Fruit fly (Drosophila melanogaster) whole organism, adult: ENCODE data around the gene CG14043.

Source experiments
- CG11617 ChIP-seq: fragments of 200-800 bp; sonication (Bioruptor generic); optimal IDR thresholded peaks from 2 replicates; lab custom pipeline; 2017; ENCODE audit warnings: mild to moderate bottlenecking, missing biosample characterization, missing genetic modification reagents, missing genetic modification characterization
- CG12768 ChIP-seq: fragments of 200-800 bp; sonication (Bioruptor generic); optimal IDR thresholded peaks from 2 replicates; lab custom pipeline; 2017; ENCODE audit warnings: missing biosample characterization, missing genetic modification characterization, mild to moderate bottlenecking, moderate library complexity, missing genetic modification reagents
- CG14711 ChIP-seq: fragments of 200-800 bp; sonication (Bioruptor generic); optimal IDR thresholded peaks from 2 replicates; lab custom pipeline; 2018; ENCODE audit warnings: missing biosample characterization, mild to moderate bottlenecking, missing genetic modification characterization, moderate library complexity
- CG1620 ChIP-seq: fragments of 200-800 bp; sonication (Bioruptor generic); optimal IDR thresholded peaks from 2 replicates; lab custom pipeline; 2016; ENCODE audit warnings: missing biosample characterization, missing genetic modification characterization
- CG33017 ChIP-seq: fragments of 200-800 bp; sonication (Bioruptor generic); optimal IDR thresholded peaks from 2 replicates; lab custom pipeline; 2018; ENCODE audit warnings: missing biosample characterization, mild to moderate bottlenecking, missing genetic modification characterization, moderate library complexity
- CG5204 ChIP-seq: fragments of 200-800 bp; sonication (Bioruptor generic); optimal IDR thresholded peaks from 2 replicates; lab custom pipeline; 2016; ENCODE audit warnings: missing biosample characterization, missing genetic modification characterization
- CG7045 ChIP-seq: fragments of 200-800 bp; sonication (Bioruptor generic); optimal IDR thresholded peaks from 2 replicates; lab custom pipeline; 2017; ENCODE audit warnings: missing biosample characterization, mild to moderate bottlenecking, missing genetic modification characterization
- CG7101 ChIP-seq: fragments of 200-800 bp; sonication (Bioruptor generic); optimal IDR thresholded peaks from 2 replicates; lab custom pipeline; 2018; ENCODE audit warnings: missing biosample characterization, mild to moderate bottlenecking, missing genetic modification characterization, moderate library complexity
- Clk ChIP-seq: fragments of 200-800 bp; sonication (Bioruptor generic); optimal IDR thresholded peaks from 2 replicates; lab custom pipeline; 2017; ENCODE audit warnings: missing biosample characterization, missing genetic modification characterization
- Crg-1 ChIP-seq: fragments of 200-800 bp; sonication (Bioruptor generic); optimal IDR thresholded peaks from 2 replicates; lab custom pipeline; 2016; ENCODE audit warnings: missing biosample characterization, missing genetic modification characterization
- Hr96 ChIP-seq: fragments of 200-800 bp; sonication (Bioruptor generic); optimal IDR thresholded peaks from 2 replicates; lab custom pipeline; 2016; ENCODE audit warnings: missing biosample characterization, missing genetic modification characterization
- Mnt ChIP-seq: fragments of 200-800 bp; sonication (Bioruptor generic); optimal IDR thresholded peaks from 2 replicates; lab custom pipeline; 2016; ENCODE audit warnings: missing biosample characterization, mild to moderate bottlenecking, missing genetic modification characterization
- bab1 ChIP-seq: fragments of 200-800 bp; sonication (Bioruptor generic); optimal IDR thresholded peaks from 3 replicates; lab custom pipeline; 2019; ENCODE audit warnings: missing biosample characterization, mild to moderate bottlenecking, missing genetic modification characterization, moderate library complexity
- cic ChIP-seq: fragments of 200-800 bp; sonication (Bioruptor generic); optimal IDR thresholded peaks from 2 replicates; lab custom pipeline; 2017; ENCODE audit warnings: missing biosample characterization, mild to moderate bottlenecking, missing genetic modification characterization, moderate library complexity
- cnc ChIP-seq, 2 experiments: fragments of >200 bp; optimal IDR thresholded peaks; 2 replicates each; lab custom pipeline; 2017
- kay ChIP-seq: fragments of 200-800 bp; sonication (Bioruptor generic); peaks from one replicate; lab custom pipeline; 2016; ENCODE audit warnings: missing biosample characterization, missing genetic modification characterization, borderline replicate concordance
- ovo ChIP-seq: fragments of 200-800 bp; sonication (Bioruptor generic); optimal IDR thresholded peaks from 2 replicates; lab custom pipeline; 2016; ENCODE audit warnings: missing biosample characterization, missing genetic modification characterization
- pad ChIP-seq: fragments of 200-800 bp; sonication (Bioruptor generic); optimal IDR thresholded peaks from 3 replicates; lab custom pipeline; 2017; ENCODE audit warnings: missing biosample characterization, missing genetic modification characterization, mild to moderate bottlenecking, moderate library complexity, missing genetic modification reagents
- tj ChIP-seq: fragments of 200-800 bp; sonication (Bioruptor generic); optimal IDR thresholded peaks from 3 replicates; lab custom pipeline; 2017; ENCODE audit warnings: missing biosample characterization, mild to moderate bottlenecking, missing genetic modification characterization, moderate library complexity
- toe ChIP-seq: fragments of 200-800 bp; sonication (Bioruptor generic); optimal IDR thresholded peaks from 2 replicates; lab custom pipeline; 2016; ENCODE audit warnings: missing biosample characterization, missing genetic modification characterization

CG14043 gene

dm6 chr2L:4945300-4945699 is 26.2 kb upstream of the CG14043 start, which contains the start of the genes mRpL24 and betaggt-I:
Gene mRpL24, minus strand, starts transcription at chr2L:4945361.
Gene betaggt-I, plus strand, starts transcription at chr2L:4945579.
- TF ChIP-seq CG1620 (GFP tag; lab: Kevin White, UChicago) (peak; percentile 96), CG7101 (peak; percentile 99), CG14711 (tag; lab: Kevin White, UChicago) (peak; percentile 98), CG7045 (GFP tag; lab: Kevin White, UChicago) (peak; percentile 98), CG5204 (GFP tag; lab: Kevin White, UChicago) (peak; percentile 95), Crg-1 (GFP tag; lab: Kevin White, UChicago) (peak; percentile 92), bab1 (peak; percentile 99), Clk (GFP tag; lab: Kevin White, UChicago) (peak; percentile 89), Mnt (peak; percentile 88), pad (peak; percentile 88), tj (GFP tag; lab: Kevin White, UChicago) (peak; percentile 85), CG11617 (GFP tag; lab: Kevin White, UChicago) (peak; percentile 97), cic (GFP tag; lab: Kevin White, UChicago) (peak; percentile 72), kay (GFP tag; lab: Kevin White, UChicago) (peak; percentile 97), cnc (optimal IDR thresholded peaks at IDR 0.05; lab: Kevin White, UChicago) (no peak), Hr96 (GFP tag; lab: Kevin White, UChicago) (peak; percentile 85), CG33017 (tag; lab: Kevin White, UChicago) (peak; percentile 99), toe (GFP tag; lab: Kevin White, UChicago) (peak; percentile 95), CG12768 (GFP tag; lab: Kevin White, UChicago) (peak; percentile 96), ovo (GFP tag; lab: Kevin White, UChicago) (peak; percentile 91)

DNA sequence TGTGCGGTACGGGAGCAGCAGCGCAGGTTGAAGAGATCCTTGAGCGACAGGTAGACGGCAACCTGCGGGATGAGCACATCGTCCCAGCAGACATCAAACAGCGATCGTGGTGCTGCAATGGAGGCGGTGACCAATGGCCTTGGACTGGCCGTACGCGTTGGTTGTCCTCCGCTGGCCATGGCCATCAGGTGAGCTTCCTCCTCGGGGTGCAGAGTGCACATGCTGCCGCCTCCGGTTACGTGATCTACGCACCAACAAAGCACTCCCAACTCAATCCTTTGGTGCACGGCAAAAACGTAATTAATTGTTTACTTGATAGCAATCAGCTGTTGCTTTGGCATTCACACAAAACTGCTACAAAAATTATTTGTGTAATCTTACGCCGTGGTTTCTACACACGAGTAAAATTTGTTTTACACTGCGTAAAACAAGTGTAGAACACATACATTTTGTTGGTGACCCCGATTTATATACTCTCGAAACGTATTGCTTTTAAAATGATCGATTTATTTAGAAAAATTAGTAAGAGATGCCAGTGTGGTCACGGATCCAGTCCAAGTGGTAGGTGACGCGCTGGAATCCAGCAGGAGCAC is 22.0 kb upstream of the CG14043 start, which contains the start of gene jet:
TSS of gene jet (minus strand) at position 332 of the 593 bp plus-strand sequence.
- TF ChIP-seq CG7045 (GFP tag; lab: Kevin White, UChicago) (no peak), CG5204 (GFP tag; lab: Kevin White, UChicago) (no peak), tj (GFP tag; lab: Kevin White, UChicago) (no peak)

DNA sequence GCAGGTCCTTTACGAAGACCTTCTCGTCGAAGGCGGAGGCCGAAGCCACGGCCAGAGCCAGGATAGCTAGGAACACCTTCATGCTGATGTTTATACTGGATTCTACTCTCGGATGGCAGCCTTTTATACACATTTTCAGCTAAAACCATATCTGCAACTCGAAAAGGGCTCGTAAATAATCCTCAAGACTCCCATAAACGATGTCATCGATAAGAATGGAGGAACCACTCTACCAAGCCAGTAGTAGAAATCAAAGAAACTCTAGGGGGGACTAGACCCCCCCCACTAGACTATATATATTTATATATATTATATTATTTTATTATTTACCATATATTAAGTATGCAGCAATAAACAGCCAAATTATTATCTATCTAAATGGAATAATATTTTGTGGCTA is 20.8 kb upstream of the CG14043 start, which contains the start of gene Jon25Biii:
TSS of gene Jon25Biii (minus strand) at position 101 of the 400 bp plus-strand sequence.
- no peak for TF ChIP-seq pad
- TF ChIP-seq CG12768 (GFP tag; lab: Kevin White, UChicago): no peak
- TF ChIP-seq CG11617 (GFP tag; lab: Kevin White, UChicago): no peak
- no peak for TF ChIP-seq CG1620 (GFP tag; lab: Kevin White, UChicago)
- no peak for TF ChIP-seq CG33017 (tag; lab: Kevin White, UChicago)
- no peak for TF ChIP-seq ovo (GFP tag; lab: Kevin White, UChicago)
- TF ChIP-seq kay (GFP tag; lab: Kevin White, UChicago): no peak

dm6 chr2L:4953086-4953570 is 18.4 kb upstream of the CG14043 start, which contains the start of gene Jon25Bii:
Gene Jon25Bii, minus strand, starts transcription at chr2L:4953136.
- no peak for TF ChIP-seq CG14711 (tag; lab: Kevin White, UChicago)
- TF ChIP-seq Crg-1 (GFP tag; lab: Kevin White, UChicago): no peak
- TF ChIP-seq pad: no peak
- no peak for TF ChIP-seq Clk (GFP tag; lab: Kevin White, UChicago)
- no peak for TF ChIP-seq toe (GFP tag; lab: Kevin White, UChicago)
- TF ChIP-seq cic (GFP tag; lab: Kevin White, UChicago): peak; percentile 93
- no peak for TF ChIP-seq CG1620 (GFP tag; lab: Kevin White, UChicago)

- TF ChIP-seq cnc (optimal IDR thresholded peaks at IDR 0.05; lab: Kevin White, UChicago): no peak
- no peak for TF ChIP-seq Hr96 (GFP tag; lab: Kevin White, UChicago)
- no peak for TF ChIP-seq CG7045 (GFP tag; lab: Kevin White, UChicago)
Measured at dm6 chr2L:4955094-4955823, 16.2 kb upstream of the CG14043 start, which contains the start of the genes Jon25Bi and Marcal1. Gene Jon25Bi, minus strand, starts transcription at chr2L:4955144. Gene Marcal1, plus strand, starts transcription at chr2L:4955509.

DNA sequence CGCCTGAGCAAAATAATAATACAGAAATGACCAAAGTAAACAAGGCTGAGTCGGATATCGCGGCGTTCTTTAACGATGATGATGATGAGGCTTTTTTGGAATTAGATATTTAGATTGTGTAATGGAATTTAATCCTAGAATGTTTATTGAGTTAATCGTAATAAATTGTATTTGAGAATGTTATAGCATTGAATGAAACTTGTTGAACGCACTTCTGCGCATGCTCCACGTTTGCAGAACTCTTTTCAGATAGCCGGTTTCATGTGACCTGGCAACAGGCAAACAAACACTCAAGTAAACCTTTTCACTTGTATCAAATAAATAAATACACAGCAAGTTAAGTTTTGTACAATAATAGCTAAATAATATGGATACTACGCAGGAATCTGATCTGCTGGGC is 13.4 kb upstream of the CG14043 start, which contains the start of gene CG34124:
TSS of gene CG34124 (plus strand) at position 301 of the 400 bp plus-strand sequence.
- TF ChIP-seq Hr96 (GFP tag; lab: Kevin White, UChicago) (no peak), CG7045 (GFP tag; lab: Kevin White, UChicago) (no peak), CG1620 (GFP tag; lab: Kevin White, UChicago) (no peak), Crg-1 (GFP tag; lab: Kevin White, UChicago) (no peak), CG7101 (no peak), Clk (GFP tag; lab: Kevin White, UChicago) (no peak), CG11617 (GFP tag; lab: Kevin White, UChicago) (no peak), CG12768 (GFP tag; lab: Kevin White, UChicago) (no peak), CG14711 (tag; lab: Kevin White, UChicago) (no peak), CG33017 (tag; lab: Kevin White, UChicago) (no peak), bab1 (no peak), Mnt (no peak)
